In the genomic region with DNA sequence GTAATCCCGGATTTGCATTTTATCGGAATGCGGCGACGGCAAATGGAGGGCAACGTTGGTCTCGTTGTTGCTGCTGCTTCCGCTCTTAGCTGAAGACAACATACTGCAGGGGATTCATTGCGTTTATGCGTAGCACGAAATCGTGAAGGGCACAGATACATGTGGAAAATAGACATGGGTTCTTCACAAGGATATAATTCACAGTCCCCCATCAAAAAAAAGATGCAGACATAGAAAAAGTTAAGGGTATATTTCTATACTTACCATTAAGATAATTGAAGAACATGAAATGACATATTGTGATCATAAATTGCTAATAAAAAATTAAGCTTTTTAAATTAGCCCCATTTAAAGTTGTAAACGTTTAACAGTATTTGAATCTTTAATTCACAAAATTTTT, we compare ENCODE assay signal across 3 fruit fly cellular contexts.
A peak's percentile ranks its signal among the peaks of the same experiment; 100 is the strongest.
TF ChIP-seq lines count a peak whose summit lies in the region.

No protein-coding gene starts in this region.

- TF ChIP-seq CTCF in whole organism, embryonic (GFP tag; optimal IDR thresholded peaks at IDR 0.05; lab: Kevin White, UChicago), result no peak

TF ChIP-seq in whole organism, embryonic, 481 proteins besides CTCF, POLR2A, EP300 and RAD21:
- no peak for TF ChIP-seq Ptx1 (GFP tag; IDR thresholded peaks at IDR 0.05; lab: Robert Waterston, UW)
- no peak for TF ChIP-seq knrl (GFP tag; IDR thresholded peaks at IDR 0.05; lab: Robert Waterston, UW; ENCODE audit: partially characterized antibody)
- TF ChIP-seq Meics (GFP tag; optimal IDR thresholded peaks at IDR 0.05; lab: Kevin White, UChicago), result no peak
- no peak for TF ChIP-seq pita (GFP tag; optimal IDR thresholded peaks at IDR 0.05; lab: Kevin White, UChicago)
- no peak for TF ChIP-seq Lpt (GFP tag; optimal IDR thresholded peaks at IDR 0.05; lab: Kevin White, UChicago)
- no peak for TF ChIP-seq tll (GFP tag; optimal IDR thresholded peaks at IDR 0.05; lab: Kevin White, UChicago)
- TF ChIP-seq zen (tag; optimal IDR thresholded peaks at IDR 0.05; lab: Kevin White, UChicago), result peak; percentile 47
- no peak for TF ChIP-seq CG9437 (GFP tag; optimal IDR thresholded peaks at IDR 0.05; lab: Kevin White, UChicago)
- TF ChIP-seq ci (GFP tag; IDR thresholded peaks at IDR 0.05; lab: Robert Waterston, UW), result no peak
- no peak for TF ChIP-seq Camta (GFP tag; optimal IDR thresholded peaks at IDR 0.05; lab: Kevin White, UChicago)
- peak; percentile 37; the same call in 1 of the 3 replicates for TF ChIP-seq CG17361 (GFP tag; IDR thresholded peaks at IDR 0.05; lab: Robert Waterston, UW)
- TF ChIP-seq CG11723 (GFP tag; optimal IDR thresholded peaks at IDR 0.05; lab: Kevin White, UChicago), result no peak
- no peak for TF ChIP-seq peb (GFP tag; IDR thresholded peaks at IDR 0.05; lab: Robert Waterston, UW)
- no peak for TF ChIP-seq gsb (GFP tag; IDR thresholded peaks at IDR 0.05; lab: Robert Waterston, UW)
- peak; percentile 36 for TF ChIP-seq phol (tag; optimal IDR thresholded peaks at IDR 0.05; lab: Kevin White, UChicago)
- no peak for TF ChIP-seq CG8765 (GFP tag; IDR thresholded peaks at IDR 0.05; lab: Robert Waterston, UW)
- no peak for TF ChIP-seq Fer3 (tag; optimal IDR thresholded peaks at IDR 0.05; lab: Kevin White, UChicago)
- TF ChIP-seq Pdp1 (GFP tag; optimal IDR thresholded peaks at IDR 0.05; lab: Kevin White, UChicago), result no peak
- no peak for TF ChIP-seq p53 (GFP tag; optimal IDR thresholded peaks at IDR 0.05; lab: Kevin White, UChicago)
- TF ChIP-seq CG11560 (tag; IDR thresholded peaks at IDR 0.05; lab: Robert Waterston, UW), result no peak
- no peak for TF ChIP-seq Fer1 (GFP tag; optimal IDR thresholded peaks at IDR 0.05; lab: Kevin White, UChicago)
- no peak for TF ChIP-seq pzg (GFP tag; optimal IDR thresholded peaks at IDR 0.05; lab: Kevin White, UChicago)
- no peak for TF ChIP-seq Mrtf (GFP tag; IDR thresholded peaks at IDR 0.05; lab: Robert Waterston, UW)
- no peak for TF ChIP-seq CG17359 (tag; optimal IDR thresholded peaks at IDR 0.05; lab: Kevin White, UChicago)
- no peak for TF ChIP-seq Atf6 (GFP tag; IDR thresholded peaks at IDR 0.05; lab: Robert Waterston, UW)

TF ChIP-seq in whole organism, prepupa, 60 proteins besides CTCF, POLR2A, EP300 and RAD21:
- TF ChIP-seq Sox14 (GFP tag; optimal IDR thresholded peaks at IDR 0.05; lab: Kevin White, UChicago) (no peak), Eip78C (GFP tag; lab: Kevin White, UChicago) (peak; percentile 74), CG11762 (GFP tag; optimal IDR thresholded peaks at IDR 0.05; lab: Kevin White, UChicago; ENCODE audit: insufficient read depth) (no peak), dac (GFP tag; optimal IDR thresholded peaks at IDR 0.05; lab: Kevin White, UChicago) (no peak), esn (GFP tag; optimal IDR thresholded peaks at IDR 0.05; lab: Kevin White, UChicago) (no peak), svp (GFP tag; lab: Kevin White, UChicago) (peak; percentile 45), pdm3 (GFP tag; optimal IDR thresholded peaks at IDR 0.05; lab: Kevin White, UChicago) (peak; percentile 9), CG6854 (GFP tag; optimal IDR thresholded peaks at IDR 0.05; lab: Kevin White, UChicago) (no peak), CG8119 (GFP tag; IDR thresholded peaks at IDR 0.05; lab: Robert Waterston, UW) (0 out of 3 replicates have a peak, but pooled peaks have one; percentile 19), Sox102F (GFP tag; optimal IDR thresholded peaks at IDR 0.05; lab: Kevin White, UChicago) (peak; percentile 0), acj6 (GFP tag; optimal IDR thresholded peaks at IDR 0.05; lab: Kevin White, UChicago) (peak; percentile 5), OdsH (GFP tag; optimal IDR thresholded peaks at IDR 0.05; lab: Kevin White, UChicago) (peak; percentile 15), topi (GFP tag; optimal IDR thresholded peaks at IDR 0.05; lab: Kevin White, UChicago) (no peak), achi (GFP tag; optimal IDR thresholded peaks at IDR 0.05; lab: Kevin White, UChicago) (no peak), Met (GFP tag; optimal IDR thresholded peaks at IDR 0.05; lab: Kevin White, UChicago) (no peak), CG10631 (GFP tag; optimal IDR thresholded peaks at IDR 0.05; lab: Kevin White, UChicago) (peak; percentile 21), CG4318 (GFP tag; optimal IDR thresholded peaks at IDR 0.05; lab: Kevin White, UChicago) (no peak), Sox15 (GFP tag; optimal IDR thresholded peaks at IDR 0.05; lab: Kevin White, UChicago) (no peak), spab (GFP tag; optimal IDR thresholded peaks at IDR 0.05; lab: Kevin White, UChicago) (no peak), CG34406 (GFP tag; optimal IDR thresholded peaks at IDR 0.05; lab: Kevin White, UChicago) (peak; percentile 9), CG6276 (GFP tag; optimal IDR thresholded peaks at IDR 0.05; lab: Kevin White, UChicago) (no peak), CG10669 (GFP tag; optimal IDR thresholded peaks at IDR 0.05; lab: Kevin White, UChicago) (no peak), CG3032 (tag; optimal IDR thresholded peaks at IDR 0.05; lab: Kevin White, UChicago) (no peak), CG32006 (GFP tag; optimal IDR thresholded peaks at IDR 0.05; lab: Kevin White, UChicago) (peak; percentile 54), CG8632 (GFP tag; optimal IDR thresholded peaks at IDR 0.05; lab: Kevin White, UChicago) (no peak), Hr39 (GFP tag; optimal IDR thresholded peaks at IDR 0.05; lab: Kevin White, UChicago) (peak; percentile 14), Eip93F (GFP tag; optimal IDR thresholded peaks at IDR 0.05; lab: Kevin White, UChicago) (no peak), CG6808 (GFP tag; optimal IDR thresholded peaks at IDR 0.05; lab: Kevin White, UChicago) (peak; percentile 2), CG3919 (GFP tag; optimal IDR thresholded peaks at IDR 0.05; lab: Kevin White, UChicago) (no peak)

TF ChIP-seq in whole organism, pupa, 21 proteins besides CTCF, POLR2A, EP300 and RAD21:
- TF ChIP-seq fd96Ca (GFP tag; IDR thresholded peaks at IDR 0.05; lab: Robert Waterston, UW) (no peak), CG15710 (tag; optimal IDR thresholded peaks at IDR 0.05; lab: Kevin White, UChicago) (peak; percentile 44), rn (GFP tag; IDR thresholded peaks at IDR 0.05; lab: Robert Waterston, UW) (no peak), Ets98B (GFP tag; IDR thresholded peaks at IDR 0.05; lab: Robert Waterston, UW) (no peak), CG14655 (GFP tag; optimal IDR thresholded peaks at IDR 0.05; lab: Kevin White, UChicago) (peak; percentile 39), gl (tag; optimal IDR thresholded peaks at IDR 0.05; lab: Kevin White, UChicago) (no peak), CG8159 (tag; optimal IDR thresholded peaks at IDR 0.05; lab: Kevin White, UChicago) (peak; percentile 47)

Comparison
In these comparisons a context has a peak if more than half of its experiments do, and no peak if none do; other contexts are left out.
1. Of the 7 proteins assayed by ChIP-seq in both whole organism, embryonic and whole organism, prepupa: peak only in whole organism, embryonic: none; only in whole organism, prepupa: Hr39 and Sox102F; in both: none; in neither: 5.